Worm (Caenorhabditis elegans): ENCODE results near the gene fbxa-90.

DNA sequence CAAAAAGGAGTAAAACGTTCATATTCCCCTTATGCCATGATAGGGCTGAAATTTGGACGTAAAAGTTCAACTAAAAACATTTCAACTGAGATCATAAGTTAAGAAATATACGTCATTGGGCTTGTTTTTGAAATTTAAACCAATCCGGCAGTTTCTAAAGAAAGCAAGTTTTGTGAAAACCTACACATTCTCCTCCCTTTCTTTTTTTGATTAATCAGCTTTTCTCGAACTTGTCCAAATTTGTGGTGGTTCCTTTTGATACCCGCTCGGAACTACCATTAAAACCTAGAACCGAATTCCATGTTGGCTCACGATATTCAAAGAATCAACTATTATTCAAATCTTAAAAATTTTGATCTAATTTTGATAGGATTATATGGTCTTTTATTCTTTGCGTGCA is 13.8 kb downstream of the fbxa-90 start, which contains the start of gene srz-54:
- TF ChIP-seq unc-62 (GFP tag; optimal IDR thresholded peaks at IDR 0.05 in 1 of 2) = no peak
- TF ChIP-seq unc-62 (tag; optimal IDR thresholded peaks at IDR 0.05) = no peak
- TF ChIP-seq nhr-237 (tag; optimal IDR thresholded peaks at IDR 0.05) = no peak
- no peak for TF ChIP-seq mdt-29 (GFP tag; IDR thresholded peaks at IDR 0.05)
- TF ChIP-seq hlh-30 (tag; optimal IDR thresholded peaks at IDR 0.05; ENCODE audit: insufficient read depth) = no peak
- TF ChIP-seq nhr-10 (tag; optimal IDR thresholded peaks at IDR 0.05) = no peak
- no peak for TF ChIP-seq Y5F2A.4 (GFP tag; optimal IDR thresholded peaks at IDR 0.05)
